Fruit fly (Drosophila melanogaster) whole organism, embryonic: ENCODE measurements around the gene CG9173.

ENCODE experiments used
- CG1233 ChIP-seq: fragments of 200-800 bp; sonication (Bioruptor generic); optimal IDR thresholded peaks from 4 replicates; lab custom pipeline; 2018; ENCODE audit warnings: missing biosample characterization, mild to moderate bottlenecking, missing genetic modification characterization
- CG34376 ChIP-seq: fragments of 200-800 bp; sonication (Bioruptor generic); optimal IDR thresholded peaks from 2 replicates; lab custom pipeline; 2018; ENCODE audit warnings: missing biosample characterization, mild to moderate bottlenecking, missing genetic modification characterization
- Dfd ChIP-seq, 2 experiments: fragments of >200 bp; optimal IDR thresholded peaks; 2 replicates each; lab custom pipeline; 2017; ENCODE audit warnings: missing biosample characterization in 2 of 2, missing genetic modification characterization in 2 of 2
- NFAT ChIP-seq: fragments of 200-800 bp; sonication (Bioruptor generic); IDR thresholded peaks from 2 replicates; pipeline ENCODE4 v1.3.6; 2022; ENCODE audit warnings: missing biosample characterization, missing genetic modification characterization
- mirr ChIP-seq: fragments of 200-800 bp; sonication (Bioruptor generic); optimal IDR thresholded peaks from 3 replicates; lab custom pipeline; 2018; ENCODE audit warnings: missing biosample characterization, mild to moderate bottlenecking, missing genetic modification characterization
- z ChIP-seq: fragments of 200-800 bp; sonication (Bioruptor generic); IDR thresholded peaks from 3 replicates; pipeline ENCODE4 v1.3.6; 2022; ENCODE audit warnings: missing biosample characterization, missing genetic modification characterization

DNA sequence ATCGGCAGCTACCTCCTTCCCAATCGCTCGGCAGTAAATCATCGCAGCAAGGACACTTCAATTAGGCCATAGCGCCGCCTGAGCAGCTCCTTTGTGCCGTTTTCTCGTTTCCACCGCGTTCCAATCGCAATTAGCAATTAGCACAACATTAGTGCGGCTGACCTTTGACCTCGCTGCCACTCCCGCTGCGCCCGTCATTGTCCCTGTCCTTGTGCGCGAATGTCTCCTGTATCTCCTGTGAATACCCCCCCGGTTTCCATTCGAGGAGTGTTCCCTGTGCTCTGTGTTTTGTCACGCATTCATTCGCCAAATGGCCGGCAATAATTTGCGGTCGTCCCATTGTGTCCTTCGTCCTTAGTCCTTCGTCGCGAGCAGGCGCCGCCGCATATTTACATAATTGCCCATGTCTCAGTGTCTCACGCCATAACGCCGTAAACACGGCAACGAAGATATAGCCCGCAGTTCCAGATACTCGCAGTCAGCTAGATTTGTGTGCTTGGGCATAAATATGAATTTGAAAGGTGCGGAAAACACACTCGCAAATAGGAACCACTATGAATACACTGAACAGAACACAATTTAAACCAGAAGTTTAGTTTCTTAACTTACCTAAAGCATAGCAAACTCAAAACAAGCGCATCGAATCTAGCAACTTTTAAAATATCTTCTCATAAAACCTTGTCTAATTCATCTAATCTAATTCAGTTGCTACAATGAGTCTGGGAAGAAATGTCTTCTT is 12.7 kb downstream of the CG9173 start, which contains the start of gene CG9168:
- TF ChIP-seq CG34376 (GFP tag; lab: Kevin White, UChicago), result no peak
- no peak for TF ChIP-seq mirr (GFP tag; lab: Kevin White, UChicago)
- no peak for TF ChIP-seq CG1233
- TF ChIP-seq Dfd (GFP tag; optimal IDR thresholded peaks at IDR 0.05; lab: Kevin White, UChicago), result no peak
- TF ChIP-seq NFAT (GFP tag; lab: Robert Waterston, UW), result no peak
- no peak for TF ChIP-seq z (GFP tag; lab: Robert Waterston, UW)
